Worm (Caenorhabditis elegans) whole organism, mixed stage, embryonic: ENCODE measurements around the gene nhr-267.

Experiments
- M03D4.4 ChIP-seq: sonication (generic microtip); optimal IDR thresholded peaks from 2 replicates; lab custom pipeline; 2017; ENCODE audit warnings: mild to moderate bottlenecking, missing genetic modification characterization, missing compliant biosample characterization
- bed-3 ChIP-seq: fragments of 200-800 bp; sonication (Bioruptor generic); optimal IDR thresholded peaks from 3 replicates; lab custom pipeline; 2018; ENCODE audit warnings: mild to moderate bottlenecking, missing genetic modification characterization, moderate library complexity, missing compliant biosample characterization
- ceh-39 ChIP-seq: fragments of 150-350 bp; optimal IDR thresholded peaks from 2 replicates; lab custom pipeline; 2014; ENCODE audit warnings: missing biosample characterization, missing genetic modification characterization
- ceh-43 ChIP-seq: fragments of 200-800 bp; sonication (Bioruptor generic); optimal IDR thresholded peaks from 2 replicates; lab custom pipeline; 2018; ENCODE audit warnings: mild to moderate bottlenecking, missing genetic modification characterization, moderate library complexity, missing compliant biosample characterization
- ceh-83 ChIP-seq: fragments of 200-800 bp; sonication (Bioruptor generic); optimal IDR thresholded peaks from 2 replicates; lab custom pipeline; 2018; ENCODE audit warnings: mild to moderate bottlenecking, missing genetic modification characterization, missing compliant biosample characterization
- ces-1 ChIP-seq: fragments of 150-350 bp; optimal IDR thresholded peaks from 2 replicates; lab custom pipeline; 2014; ENCODE audit warnings: missing biosample characterization, missing genetic modification reagents, missing genetic modification characterization
- cnd-1 ChIP-seq: fragments of 200-800 bp; sonication (Bioruptor generic); optimal IDR thresholded peaks from 2 replicates; lab custom pipeline; 2018; ENCODE audit warnings: mild to moderate bottlenecking, missing genetic modification characterization, missing compliant biosample characterization
- drap-1 ChIP-seq: fragments of 200-800 bp; sonication (Bioruptor generic); optimal IDR thresholded peaks from 3 replicates; lab custom pipeline; 2018; ENCODE audit warnings: mild to moderate bottlenecking, missing genetic modification characterization, missing compliant biosample characterization
- elt-1 ChIP-seq: sonication (generic microtip); optimal IDR thresholded peaks from 2 replicates; lab custom pipeline; 2017; ENCODE audit warnings: missing genetic modification characterization, mild to moderate bottlenecking, missing compliant biosample characterization, antibody characterized with exemption, moderate library complexity, borderline replicate concordance; ENCODE audit not compliant: insufficient read depth
- elt-3 ChIP-seq: fragments of 150-350 bp; optimal IDR thresholded peaks from 2 replicates; lab custom pipeline; 2014; ENCODE audit warnings: missing biosample characterization, missing genetic modification characterization
- flh-1 ChIP-seq: fragments of 200-800 bp; sonication (Bioruptor generic); optimal IDR thresholded peaks from 2 replicates; lab custom pipeline; 2018; ENCODE audit warnings: mild to moderate bottlenecking, missing genetic modification characterization, moderate library complexity, missing compliant biosample characterization
- ham-2 ChIP-seq: fragments of 200-800 bp; sonication (Bioruptor generic); optimal IDR thresholded peaks from 2 replicates; lab custom pipeline; 2018; ENCODE audit warnings: mild to moderate bottlenecking, missing genetic modification characterization, missing compliant biosample characterization
- hlh-1 ChIP-seq: fragments of 150-350 bp; optimal IDR thresholded peaks from 2 replicates; lab custom pipeline; 2014; ENCODE audit warnings: missing biosample characterization, missing genetic modification reagents, missing genetic modification characterization
- lin-13 ChIP-seq: fragments of 150-350 bp; optimal IDR thresholded peaks from 2 replicates; lab custom pipeline; 2014; ENCODE audit warnings: missing biosample characterization, missing genetic modification characterization
- lsy-2 ChIP-seq: fragments of 150-350 bp; optimal IDR thresholded peaks from 2 replicates; lab custom pipeline; 2014; ENCODE audit warnings: missing biosample characterization, missing genetic modification characterization
- mep-1 ChIP-seq: fragments of 150-350 bp; optimal IDR thresholded peaks from 2 replicates; lab custom pipeline; 2017; ENCODE audit warnings: missing biosample characterization, missing genetic modification reagents, missing genetic modification characterization, inconsistent platforms
- mls-2 ChIP-seq: sonication (generic microtip); optimal IDR thresholded peaks from 2 replicates; lab custom pipeline; 2016; ENCODE audit warnings: mild to moderate bottlenecking, missing genetic modification characterization, moderate library complexity, missing compliant biosample characterization
- nhr-12 ChIP-seq: fragments of 150-350 bp; optimal IDR thresholded peaks from 2 replicates; lab custom pipeline; 2014; ENCODE audit warnings: missing biosample characterization, missing genetic modification characterization
- nhr-2 ChIP-seq: fragments of 150-350 bp; optimal IDR thresholded peaks from 2 replicates; lab custom pipeline; 2014; ENCODE audit warnings: missing biosample characterization, missing genetic modification characterization
- nhr-237 ChIP-seq: fragments of 150-350 bp; optimal IDR thresholded peaks from 2 replicates; lab custom pipeline; 2014; ENCODE audit warnings: missing biosample characterization, missing genetic modification characterization
- nhr-28 ChIP-seq: fragments of 150-350 bp; optimal IDR thresholded peaks from 2 replicates; lab custom pipeline; 2014; ENCODE audit warnings: missing biosample characterization, missing genetic modification characterization
- nhr-76 ChIP-seq: sonication (generic microtip); optimal IDR thresholded peaks from 2 replicates; lab custom pipeline; 2017; ENCODE audit warnings: missing biosample characterization, missing genetic modification characterization
- pha-4 ChIP-seq: fragments of 150-350 bp; optimal IDR thresholded peaks from 2 replicates; lab custom pipeline; 2018; ENCODE audit warnings: missing biosample characterization, missing genetic modification reagents, missing genetic modification characterization
- sem-2 ChIP-seq: fragments of 200-800 bp; sonication (Bioruptor generic); optimal IDR thresholded peaks from 2 replicates; lab custom pipeline; 2018; ENCODE audit warnings: mild to moderate bottlenecking, missing genetic modification characterization, missing compliant biosample characterization
- snpc-4 ChIP-seq: fragments of 150-350 bp; optimal IDR thresholded peaks from 2 replicates; lab custom pipeline; 2014; ENCODE audit warnings: missing biosample characterization, missing genetic modification characterization
- sptf-1 ChIP-seq: sonication (generic microtip); optimal IDR thresholded peaks from 2 replicates; lab custom pipeline; 2017; ENCODE audit warnings: mild to moderate bottlenecking, missing genetic modification characterization, moderate library complexity, missing compliant biosample characterization
- tbx-8 ChIP-seq: fragments of 200-800 bp; sonication (Bioruptor generic); optimal IDR thresholded peaks from 2 replicates; lab custom pipeline; 2018; ENCODE audit warnings: mild to moderate bottlenecking, missing genetic modification characterization, moderate library complexity, missing compliant biosample characterization
- unc-120 ChIP-seq: sonication (generic microtip); optimal IDR thresholded peaks from 2 replicates; lab custom pipeline; 2017; ENCODE audit warnings: missing genetic modification characterization, missing compliant biosample characterization; ENCODE audit not compliant: poor library complexity, severe bottlenecking
- unc-39 ChIP-seq: fragments of 150-350 bp; optimal IDR thresholded peaks from 2 replicates; lab custom pipeline; 2014; ENCODE audit warnings: missing biosample characterization, missing genetic modification characterization
- unc-62 ChIP-seq: fragments of 150-350 bp; optimal IDR thresholded peaks from 2 replicates; lab custom pipeline; 2014; ENCODE audit warnings: missing biosample characterization, missing genetic modification reagents, missing genetic modification characterization
- zip-8 ChIP-seq: fragments of 150-350 bp; optimal IDR thresholded peaks from 2 replicates; lab custom pipeline; 2014; ENCODE audit warnings: missing biosample characterization, missing genetic modification characterization
- ztf-11 ChIP-seq: fragments of 150-350 bp; optimal IDR thresholded peaks from 2 replicates; lab custom pipeline; 2014; ENCODE audit warnings: missing biosample characterization, missing genetic modification characterization

nhr-267 gene

DNA sequence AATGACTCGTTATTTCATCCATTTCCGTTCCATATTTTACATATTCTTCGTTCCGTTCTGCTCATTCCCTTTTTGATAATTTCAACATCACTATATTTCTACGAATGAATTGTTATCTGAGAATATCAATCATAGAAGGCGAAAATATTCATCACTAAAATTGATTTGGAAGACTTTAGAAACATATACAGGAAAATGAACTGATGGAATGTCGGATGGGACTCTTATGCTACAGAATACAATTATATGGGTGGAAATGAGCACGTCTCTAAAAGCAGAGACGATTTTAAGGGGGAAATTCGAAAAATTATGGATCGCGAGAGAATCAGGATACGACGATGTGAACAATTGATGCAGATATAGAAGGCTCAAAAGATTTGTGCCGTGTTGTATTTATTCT, 33.8 kb upstream of the nhr-267 start:
- TF ChIP-seq nhr-76 (tag; lab: Kevin White, UChicago): no peak
- TF ChIP-seq ztf-11: no peak
- TF ChIP-seq bed-3 (GFP tag; lab: Kevin White, UChicago): no peak
- no peak for TF ChIP-seq nhr-12 (tag; lab: Kevin White, UChicago)
- no peak for TF ChIP-seq ham-2 (GFP tag; lab: Kevin White, UChicago)
- no peak for TF ChIP-seq mls-2 (tag; lab: Kevin White, UChicago)
- TF ChIP-seq mep-1 (tag; lab: Kevin White, UChicago): no peak
- TF ChIP-seq unc-120 (tag; lab: Kevin White, UChicago): no peak
- TF ChIP-seq nhr-28 (tag; lab: Kevin White, UChicago): no peak
- TF ChIP-seq hlh-1 (tag; lab: Kevin White, UChicago): no peak

DNA sequence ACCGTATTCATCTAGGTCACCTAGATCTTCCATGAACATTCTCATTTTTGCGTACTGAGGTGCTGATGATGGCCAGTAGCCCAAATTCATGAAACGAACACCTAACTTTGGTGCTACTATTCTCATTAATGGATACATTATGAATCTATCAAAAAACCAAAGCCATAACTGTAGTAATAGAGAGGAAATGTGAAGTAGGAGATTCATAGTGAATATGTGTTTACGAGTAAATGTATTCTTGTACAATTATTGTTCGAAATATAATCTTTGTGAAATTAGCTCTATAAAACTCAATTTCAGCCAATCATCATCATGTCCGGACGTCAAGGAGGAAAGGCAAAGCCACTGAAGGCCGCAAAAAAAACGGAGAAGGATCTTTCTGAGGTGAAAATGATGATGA, 32.9 kb upstream of the nhr-267 start, which contains the start of the genes F49C12.11 and nemt-1:
Gene F49C12.11 (plus strand): TSS at position 301 of the 400 bp plus-strand sequence.
Gene nemt-1 (minus strand): TSS at position 360 of the 400 bp plus-strand sequence.
- TF ChIP-seq nhr-76 (tag; lab: Kevin White, UChicago) (no peak), unc-120 (tag; lab: Kevin White, UChicago) (no peak), flh-1 (GFP tag; lab: Kevin White, UChicago) (no peak), ztf-11 (no peak), hlh-1 (tag; lab: Kevin White, UChicago) (no peak), elt-1 (tag; lab: Kevin White, UChicago) (no peak), nhr-12 (tag; lab: Kevin White, UChicago) (no peak), elt-3 (tag; lab: Kevin White, UChicago) (no peak), ceh-83 (GFP tag; lab: Kevin White, UChicago) (no peak), nhr-2 (tag; lab: Kevin White, UChicago) (no peak)

DNA sequence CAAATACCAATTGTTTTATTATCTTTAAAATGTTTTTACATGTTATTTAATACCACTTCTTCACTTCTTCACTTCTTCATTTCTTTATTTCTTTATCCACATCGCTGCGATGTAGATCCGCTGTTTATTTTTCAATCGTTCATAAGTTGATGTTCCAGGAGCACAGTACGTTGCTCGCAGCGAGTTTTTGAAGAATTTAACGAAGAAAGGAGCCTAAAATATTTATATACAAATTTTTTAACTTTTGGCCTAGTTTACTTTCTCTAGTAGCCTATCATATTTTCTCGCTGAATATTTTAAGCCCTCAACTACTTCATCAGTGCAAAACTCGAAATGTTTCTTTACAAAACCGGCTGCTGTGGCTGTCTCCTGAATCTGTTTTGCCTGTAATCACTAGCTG, 31.9 kb upstream of the nhr-267 start:
- no peak for TF ChIP-seq unc-39 (tag; lab: Kevin White, UChicago)
- TF ChIP-seq bed-3 (GFP tag; lab: Kevin White, UChicago): no peak
- TF ChIP-seq ztf-11: no peak
- TF ChIP-seq snpc-4 (tag; lab: Kevin White, UChicago): no peak
- no peak for TF ChIP-seq flh-1 (GFP tag; lab: Kevin White, UChicago)
- no peak for TF ChIP-seq ces-1
- no peak for TF ChIP-seq mls-2 (tag; lab: Kevin White, UChicago)
- TF ChIP-seq unc-62: no peak
- TF ChIP-seq ceh-83 (GFP tag; lab: Kevin White, UChicago): no peak
- no peak for TF ChIP-seq nhr-12 (tag; lab: Kevin White, UChicago)
- no peak for TF ChIP-seq nhr-28 (tag; lab: Kevin White, UChicago)
- no peak for TF ChIP-seq zip-8 (tag; lab: Kevin White, UChicago)
- no peak for TF ChIP-seq ceh-43 (GFP tag; lab: Kevin White, UChicago)
- no peak for TF ChIP-seq mep-1 (tag; lab: Kevin White, UChicago)
- TF ChIP-seq hlh-1 (tag; lab: Kevin White, UChicago): no peak
- no peak for TF ChIP-seq elt-3 (tag; lab: Kevin White, UChicago)
- no peak for TF ChIP-seq drap-1 (GFP tag; lab: Kevin White, UChicago)
- TF ChIP-seq sem-2: no peak
- no peak for TF ChIP-seq unc-120 (tag; lab: Kevin White, UChicago)

DNA sequence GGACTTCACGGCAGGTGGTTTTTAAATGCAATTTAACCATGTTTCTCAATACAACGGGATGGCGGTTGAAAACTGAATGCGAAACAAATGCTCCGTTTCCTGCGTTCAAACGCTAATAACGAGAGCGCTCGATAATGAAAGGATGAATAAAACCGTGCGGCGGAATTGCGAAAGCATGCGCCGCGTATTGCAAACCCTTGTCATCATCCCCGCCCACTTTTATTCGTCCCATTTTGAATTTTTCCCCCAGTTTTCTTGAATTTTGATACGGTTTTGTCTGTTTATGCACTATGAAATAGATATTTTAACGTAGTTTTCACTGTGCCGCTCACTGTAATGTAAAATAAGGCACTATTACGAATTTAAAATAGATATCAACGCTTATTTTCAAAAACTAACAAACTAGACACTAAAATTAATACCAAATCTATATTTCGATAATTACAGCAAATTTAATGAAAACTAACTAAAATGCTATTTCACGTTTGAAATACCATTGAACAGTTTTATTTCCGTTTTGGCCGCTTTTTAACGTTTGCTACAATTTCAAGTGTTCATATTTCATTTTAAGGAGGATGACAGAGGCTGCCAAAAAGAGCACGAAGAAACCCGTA, 30.0 kb upstream of the nhr-267 start, which contains the start of the genes F49C12.9 and rpn-7:
Gene F49C12.9 (minus strand): TSS at position 148 of the 614 bp plus-strand sequence.
Gene rpn-7 (plus strand): TSS at position 564 of the 614 bp plus-strand sequence.
- TF ChIP-seq unc-120 (tag; lab: Kevin White, UChicago) (no peak), nhr-2 (tag; lab: Kevin White, UChicago) (no peak), nhr-12 (tag; lab: Kevin White, UChicago) (peak; percentile 35), mep-1 (tag; lab: Kevin White, UChicago) (peak; percentile 82), ham-2 (GFP tag; lab: Kevin White, UChicago) (no peak), lin-13 (tag; lab: Kevin White, UChicago) (no peak), lsy-2 (tag; lab: Kevin White, UChicago) (peak; percentile 37), nhr-237 (peak; percentile 16), ces-1 (peak; percentile 60), sptf-1 (peak; percentile 85), ztf-11 (peak; percentile 52), pha-4 (tag; lab: Kevin White, UChicago) (peak; percentile 7), sem-2 (peak; percentile 36), tbx-8 (GFP tag; lab: Kevin White, UChicago) (no peak), ceh-83 (GFP tag; lab: Kevin White, UChicago) (no peak), cnd-1 (tag; lab: Kevin White, UChicago) (peak; percentile 62), drap-1 (GFP tag; lab: Kevin White, UChicago) (peak; percentile 73), unc-62 (no peak), ceh-39 (tag; lab: Kevin White, UChicago) (peak; percentile 30), ceh-43 (GFP tag; lab: Kevin White, UChicago) (peak; percentile 81), nhr-76 (tag; lab: Kevin White, UChicago) (peak; percentile 1), elt-1 (tag; lab: Kevin White, UChicago) (peak; percentile 36), hlh-1 (tag; lab: Kevin White, UChicago) (peak; percentile 67), mls-2 (tag; lab: Kevin White, UChicago) (no peak), flh-1 (GFP tag; lab: Kevin White, UChicago) (peak; percentile 7), M03D4.4 (tag; lab: Kevin White, UChicago) (peak; percentile 67), bed-3 (GFP tag; lab: Kevin White, UChicago) (peak; percentile 37), unc-39 (tag; lab: Kevin White, UChicago) (no peak)
